Fruit fly (Drosophila melanogaster): Measurements from ENCODE around the gene GMF.

dm6 chr2L:16317777-16318610 lies 15.2 kb upstream of the GMF start:
- TF ChIP-seq CG11398 (GFP tag; optimal IDR thresholded peaks at IDR 0.05) (peak; percentile 47), Fer3 (tag; optimal IDR thresholded peaks at IDR 0.05) (peak; percentile 43), pita (GFP tag; optimal IDR thresholded peaks at IDR 0.05) (no peak), cad (GFP tag; optimal IDR thresholded peaks at IDR 0.05) (no peak), dmrt11E (tag; optimal IDR thresholded peaks at IDR 0.05) (no peak), gro (GFP tag; optimal IDR thresholded peaks at IDR 0.05) (peak; percentile 39), Scr (GFP tag; IDR thresholded peaks at IDR 0.05; ENCODE audit: partially characterized antibody) (no peak), gsb-n (tag; optimal IDR thresholded peaks at IDR 0.05) (peak; percentile 40)

Measured in whole organism, embryonic.